Worm (Caenorhabditis elegans): ENCODE data around the gene F54D12.10.

The F54D12.10 gene

DNA sequence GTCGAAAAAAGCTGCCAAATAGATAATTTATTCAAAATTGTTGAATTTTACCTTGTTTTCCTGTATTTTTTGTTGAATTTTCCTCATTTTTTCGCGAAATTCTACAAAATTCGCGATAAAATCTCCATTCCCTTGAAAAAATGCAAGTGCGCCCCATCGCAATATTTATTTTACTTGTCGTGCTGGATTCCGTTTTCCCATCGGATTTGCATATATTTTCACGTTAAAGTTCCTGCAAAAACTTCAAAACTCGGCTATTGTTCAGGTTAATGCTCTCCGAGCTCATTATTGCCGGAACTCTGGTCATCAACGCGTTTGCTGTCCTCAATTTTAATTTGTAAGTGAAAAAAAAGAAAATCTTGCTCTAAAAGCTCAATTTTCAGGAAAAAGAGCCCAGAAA lies 24.9 kb upstream of the F54D12.10 start, which contains the start of the genes Y51H7C.41 and cogc-4 (continued):
- TF ChIP-seq F39B2.1 (GFP tag; IDR thresholded peaks at IDR 0.05) (no peak), ZK185.1 (tag; optimal IDR thresholded peaks at IDR 0.05; ENCODE audit: poor library complexity, severe bottlenecking) (no peak), ama-1 (optimal IDR thresholded peaks at IDR 0.05) (no peak), ama-1 (GFP tag; optimal IDR thresholded peaks at IDR 0.05) (no peak), unc-62 (GFP tag; optimal IDR thresholded peaks at IDR 0.05) (no peak), cebp-2 (GFP tag; IDR thresholded peaks at IDR 0.05) (0 out of 2 replicates have a peak, but pooled peaks have one; percentile 21), hlh-26 (GFP tag; conservative IDR thresholded peaks at IDR 0.05) (no peak), chd-7 (tag; optimal IDR thresholded peaks at IDR 0.05) (no peak), nfya-2 (GFP tag; IDR thresholded peaks at IDR 0.05) (no peak), lag-1 (GFP tag; IDR thresholded peaks at IDR 0.05) (no peak), snpc-1.3 (tag; optimal IDR thresholded peaks at IDR 0.05; ENCODE audit: insufficient read depth) (no peak), xnd-1 (tag; optimal IDR thresholded peaks at IDR 0.05) (no peak), athp-1 (tag; optimal IDR thresholded peaks at IDR 0.05) (no peak), snpc-1.1 (tag; optimal IDR thresholded peaks at IDR 0.05; ENCODE audit: insufficient read depth) (no peak), pbrm-1 (GFP tag; IDR thresholded peaks at IDR 0.05) (no peak), Y95B8A.8 (GFP tag; IDR thresholded peaks at IDR 0.05) (no peak), ceh-91 (GFP tag; IDR thresholded peaks at IDR 0.05) (no peak), bed-1 (GFP tag; IDR thresholded peaks at IDR 0.05) (no peak), let-607 (tag; optimal IDR thresholded peaks at IDR 0.05) (no peak), nfya-1 (tag; optimal IDR thresholded peaks at IDR 0.05; ENCODE audit: borderline replicate concordance, insufficient read depth) (no peak), die-1 (tag; optimal IDR thresholded peaks at IDR 0.05) (no peak), ztf-28 (GFP tag; IDR thresholded peaks at IDR 0.05) (no peak), hrde-1 (tag; optimal IDR thresholded peaks at IDR 0.05; ENCODE audit: borderline replicate concordance) (no peak), hsf-1 (GFP tag; IDR thresholded peaks at IDR 0.05) (no peak), repo-1 (tag; optimal IDR thresholded peaks at IDR 0.05) (peak; percentile 30), ztf-22 (GFP tag; optimal IDR thresholded peaks at IDR 0.05) (no peak), nhr-179 (tag; optimal IDR thresholded peaks at IDR 0.05) (no peak), Y53G8AR.9 (GFP tag; conservative IDR thresholded peaks at IDR 0.05) (no peak), madf-8 (GFP tag; conservative IDR thresholded peaks at IDR 0.05) (no peak), attf-6 (GFP tag; IDR thresholded peaks at IDR 0.05) (no peak), K12H6.12 (tag; optimal IDR thresholded peaks at IDR 0.05) (no peak), ceh-58 (GFP tag; IDR thresholded peaks at IDR 0.05) (no peak), lsl-1 (GFP tag; optimal IDR thresholded peaks at IDR 0.05) (no peak), nfyb-1 (GFP tag; IDR thresholded peaks at IDR 0.05) (no peak), aptf-2 (GFP tag; conservative IDR thresholded peaks at IDR 0.05) (no peak), F23B12.7 (tag; optimal IDR thresholded peaks at IDR 0.05; ENCODE audit: insufficient read depth) (no peak), madf-3 (GFP tag; IDR thresholded peaks at IDR 0.05) (0 out of 2 replicates have a peak, but pooled peaks have one; percentile 49)

DNA sequence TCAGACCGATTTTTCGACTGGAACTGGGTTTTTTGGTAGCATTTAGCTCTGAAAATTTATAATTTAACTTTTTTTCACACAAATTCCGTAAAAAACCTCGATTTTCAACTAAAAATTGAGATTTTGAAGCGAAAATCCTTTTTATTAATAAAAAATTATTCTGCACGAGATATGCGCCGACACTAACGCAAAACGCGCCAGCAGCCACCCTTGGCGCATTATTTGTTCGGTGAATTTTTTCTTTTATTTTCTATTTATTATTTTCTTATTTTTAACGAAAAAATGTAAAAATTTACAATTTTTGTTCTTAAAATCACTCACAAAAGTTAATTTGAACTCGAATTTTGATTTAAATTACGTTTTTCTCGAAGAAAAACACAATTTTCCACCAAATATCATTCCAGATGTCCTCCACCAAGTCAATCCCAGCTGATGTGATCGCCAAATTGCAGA lies 24.0 kb upstream of the F54D12.10 start, which contains the start of gene Y51H7C.7:
Y51H7C.7 (plus strand) TSS at position 403 of the 453 bp plus-strand sequence.
- TF ChIP-seq pha-4 (tag; optimal IDR thresholded peaks at IDR 0.05) (no peak), hsf-1 (GFP tag; IDR thresholded peaks at IDR 0.05) (no peak), attf-5 (GFP tag; optimal IDR thresholded peaks at IDR 0.05) (peak; percentile 13), fkh-3 (tag; optimal IDR thresholded peaks at IDR 0.05) (no peak), mcd-1 (GFP tag; IDR thresholded peaks at IDR 0.05) (peak; percentile 74), ceh-58 (GFP tag; IDR thresholded peaks at IDR 0.05) (no peak), tbp1 (GFP tag; optimal IDR thresholded peaks at IDR 0.05) (peak; percentile 0), egl-18 (GFP tag; IDR thresholded peaks at IDR 0.05) (no peak), ztf-28 (GFP tag; IDR thresholded peaks at IDR 0.05) (no peak), F33H1.4 (GFP tag; IDR thresholded peaks at IDR 0.05) (peak; percentile 15; the same call in 1 of the 2 replicates), nhr-27 (tag; optimal IDR thresholded peaks at IDR 0.05) (no peak), ztf-6 (GFP tag; IDR thresholded peaks at IDR 0.05) (no peak), F57C9.4 (tag; optimal IDR thresholded peaks at IDR 0.05) (no peak), lin-35 (GFP tag; optimal IDR thresholded peaks at IDR 0.05) (no peak), ama-1 (optimal IDR thresholded peaks at IDR 0.05) (no peak), ama-1 (GFP tag; optimal IDR thresholded peaks at IDR 0.05) (no peak), lsl-1 (GFP tag; optimal IDR thresholded peaks at IDR 0.05) (peak; percentile 31), xnd-1 (tag; optimal IDR thresholded peaks at IDR 0.05) (no peak)

All from whole organism, young adult.